Worm (Caenorhabditis elegans) whole organism, L1 larva: ENCODE measurements around the gene asm-1.
"Not testable (repeated sequence)": the region's sequence is repeated elsewhere in the genome, so short reads cannot be mapped to it uniquely, and the experiment has no call there.

Experiments
- C04F5.9 ChIP-seq: sonication (generic microtip); optimal IDR thresholded peaks from 2 replicates; lab custom pipeline; 2016; ENCODE audit warnings: missing genetic modification characterization, missing compliant biosample characterization
- aha-1 ChIP-seq: fragments of 150-350 bp; optimal IDR thresholded peaks from 2 replicates; lab custom pipeline; 2014; ENCODE audit warnings: missing biosample characterization, missing genetic modification characterization
- aly-2 ChIP-seq: fragments of 150-350 bp; optimal IDR thresholded peaks from 2 replicates; lab custom pipeline; 2014; ENCODE audit warnings: missing biosample characterization, missing genetic modification characterization
- blmp-1 ChIP-seq: fragments of 150-350 bp; optimal IDR thresholded peaks from 2 replicates; lab custom pipeline; 2014; ENCODE audit warnings: missing biosample characterization, missing genetic modification characterization
- ceh-63 ChIP-seq: fragments of 200-800 bp; sonication (Bioruptor generic); optimal IDR thresholded peaks from 2 replicates; lab custom pipeline; 2018; ENCODE audit warnings: mild to moderate bottlenecking, missing genetic modification characterization, missing compliant biosample characterization
- ceh-88 ChIP-seq: fragments of 200-800 bp; sonication (Bioruptor generic); IDR thresholded peaks from 2 replicates; pipeline ENCODE4 v1.3.6; 2022; ENCODE audit warnings: missing genetic modification characterization, missing compliant biosample characterization
- ceh-90 ChIP-seq: sonication (generic microtip); optimal IDR thresholded peaks from 2 replicates; lab custom pipeline; 2016; ENCODE audit warnings: missing genetic modification characterization, missing compliant biosample characterization
- ces-1 ChIP-seq: fragments of 150-350 bp; optimal IDR thresholded peaks from 2 replicates; lab custom pipeline; 2014; ENCODE audit warnings: missing biosample characterization, missing genetic modification reagents, missing genetic modification characterization
- dsc-1 ChIP-seq: sonication (generic microtip); optimal IDR thresholded peaks from 2 replicates; lab custom pipeline; 2016; ENCODE audit warnings: mild to moderate bottlenecking, missing genetic modification characterization, missing compliant biosample characterization
- efl-1 ChIP-seq, 4 experiments: fragments of 150-350 bp; optimal IDR thresholded peaks in 3 of 4; peaks in 1 of 4; 1 replicate in 1 of 4; 2 replicates in 3 of 4; lab custom pipeline; 2014; ENCODE audit warnings: missing biosample characterization in 2 of 4, missing genetic modification characterization in 2 of 4, missing genetic modification reagents in 2 of 4
- efl-3 ChIP-seq: fragments of 200-800 bp; sonication (Bioruptor generic); optimal IDR thresholded peaks from 2 replicates; lab custom pipeline; 2018; ENCODE audit warnings: mild to moderate bottlenecking, missing genetic modification characterization, missing compliant biosample characterization
- ets-5 ChIP-seq: fragments of 200-800 bp; sonication (Bioruptor generic); IDR thresholded peaks from 2 replicates; pipeline ENCODE4 v1.3.6; 2022; ENCODE audit warnings: missing genetic modification characterization, missing compliant biosample characterization
- fkh-4 ChIP-seq: sonication (generic microtip); optimal IDR thresholded peaks from 2 replicates; lab custom pipeline; 2016; ENCODE audit warnings: missing compliant biosample characterization, missing genetic modification characterization, borderline replicate concordance
- fos-1 ChIP-seq: fragments of 150-350 bp; optimal IDR thresholded peaks from 2 replicates; lab custom pipeline; 2014; ENCODE audit warnings: missing biosample characterization, missing genetic modification characterization
- hlh-17 ChIP-seq: fragments of 200-800 bp; sonication (Bioruptor generic); optimal IDR thresholded peaks from 2 replicates; lab custom pipeline; 2018; ENCODE audit warnings: missing genetic modification characterization, mild to moderate bottlenecking, missing compliant biosample characterization, moderate library complexity, borderline replicate concordance
- hlh-4 ChIP-seq: sonication (generic microtip); optimal IDR thresholded peaks from 2 replicates; lab custom pipeline; 2016; ENCODE audit warnings: mild to moderate bottlenecking, missing genetic modification characterization, missing compliant biosample characterization
- hpl-2 ChIP-seq: fragments of 150-350 bp; optimal IDR thresholded peaks from 2 replicates; lab custom pipeline; 2014; ENCODE audit warnings: missing biosample characterization, missing genetic modification reagents, missing genetic modification characterization
- lin-15B ChIP-seq: fragments of 150-350 bp; sonication (generic microtip); optimal IDR thresholded peaks from 3 replicates; lab custom pipeline; 2014; ENCODE audit warnings: missing biosample characterization, missing genetic modification characterization
- lin-35 ChIP-seq, 2 experiments: fragments of 150-350 bp; optimal IDR thresholded peaks; 2 replicates each; lab custom pipeline; 2014; ENCODE audit warnings: missing biosample characterization in 2 of 2, missing genetic modification characterization in 2 of 2, missing genetic modification reagents in 2 of 2
- mdl-1 ChIP-seq, 2 experiments: fragments of 150-350 bp; optimal IDR thresholded peaks; 2 replicates each; lab custom pipeline; 2014 to 2017; ENCODE audit warnings: missing biosample characterization in 2 of 2, missing genetic modification characterization in 2 of 2, inconsistent platforms in 1 of 2
- mef-2 ChIP-seq: fragments of 150-350 bp; optimal IDR thresholded peaks from 2 replicates; lab custom pipeline; 2014; ENCODE audit warnings: missing biosample characterization, missing genetic modification characterization
- nhr-28 ChIP-seq: fragments of 150-350 bp; optimal IDR thresholded peaks from 2 replicates; lab custom pipeline; 2014; ENCODE audit warnings: missing biosample characterization, missing genetic modification characterization
- nhr-71 ChIP-seq: sonication (generic microtip); optimal IDR thresholded peaks from 2 replicates; lab custom pipeline; 2016; ENCODE audit warnings: mild to moderate bottlenecking, missing genetic modification characterization, moderate library complexity, missing compliant biosample characterization
- nhr-76 ChIP-seq: sonication (generic microtip); optimal IDR thresholded peaks from 2 replicates; lab custom pipeline; 2017; ENCODE audit warnings: missing biosample characterization, missing genetic modification characterization
- nhr-77 ChIP-seq: fragments of 150-350 bp; optimal IDR thresholded peaks from 2 replicates; lab custom pipeline; 2014; ENCODE audit warnings: missing biosample characterization, missing genetic modification characterization
- nhr-84 ChIP-seq: sonication (generic microtip); optimal IDR thresholded peaks from 2 replicates; lab custom pipeline; 2017; ENCODE audit warnings: missing biosample characterization, missing genetic modification characterization
- pag-3 ChIP-seq: sonication (generic microtip); optimal IDR thresholded peaks from 2 replicates; lab custom pipeline; 2017; ENCODE audit warnings: missing genetic modification characterization, mild to moderate bottlenecking, missing compliant biosample characterization, antibody characterized with exemption, borderline replicate concordance; ENCODE audit not compliant: insufficient read depth
- rnt-1 ChIP-seq: sonication (generic microtip); optimal IDR thresholded peaks from 2 replicates; lab custom pipeline; 2016; ENCODE audit warnings: mild to moderate bottlenecking, missing genetic modification characterization, moderate library complexity, missing compliant biosample characterization
- snu-23 ChIP-seq: sonication (generic microtip); optimal IDR thresholded peaks from 2 replicates; lab custom pipeline; 2016; ENCODE audit warnings: missing genetic modification characterization, missing compliant biosample characterization
- sptf-1 ChIP-seq: fragments of 150-350 bp; optimal IDR thresholded peaks from 2 replicates; lab custom pipeline; 2014; ENCODE audit warnings: missing biosample characterization, missing genetic modification characterization
- tbx-2 ChIP-seq: sonication (generic microtip); optimal IDR thresholded peaks from 2 replicates; lab custom pipeline; 2016; ENCODE audit warnings: missing genetic modification characterization, missing compliant biosample characterization
- unc-130 ChIP-seq: fragments of 150-350 bp; optimal IDR thresholded peaks from 2 replicates; lab custom pipeline; 2017; ENCODE audit warnings: missing biosample characterization, missing genetic modification characterization, inconsistent platforms
- unc-30 ChIP-seq: sonication (generic microtip); optimal IDR thresholded peaks from 2 replicates; lab custom pipeline; 2017; ENCODE audit warnings: missing biosample characterization, missing genetic modification characterization
- unc-86 ChIP-seq: sonication (generic microtip); optimal IDR thresholded peaks from 2 replicates; lab custom pipeline; 2016; ENCODE audit warnings: missing genetic modification characterization, missing compliant biosample characterization
- ztf-11 ChIP-seq, 2 experiments: sonication (generic microtip); optimal IDR thresholded peaks; 2 replicates each; lab custom pipeline; 2016 to 2017; ENCODE audit warnings: missing genetic modification characterization in 2 of 2, missing biosample characterization in 1 of 2, missing compliant biosample characterization in 1 of 2

asm-1 gene

DNA sequence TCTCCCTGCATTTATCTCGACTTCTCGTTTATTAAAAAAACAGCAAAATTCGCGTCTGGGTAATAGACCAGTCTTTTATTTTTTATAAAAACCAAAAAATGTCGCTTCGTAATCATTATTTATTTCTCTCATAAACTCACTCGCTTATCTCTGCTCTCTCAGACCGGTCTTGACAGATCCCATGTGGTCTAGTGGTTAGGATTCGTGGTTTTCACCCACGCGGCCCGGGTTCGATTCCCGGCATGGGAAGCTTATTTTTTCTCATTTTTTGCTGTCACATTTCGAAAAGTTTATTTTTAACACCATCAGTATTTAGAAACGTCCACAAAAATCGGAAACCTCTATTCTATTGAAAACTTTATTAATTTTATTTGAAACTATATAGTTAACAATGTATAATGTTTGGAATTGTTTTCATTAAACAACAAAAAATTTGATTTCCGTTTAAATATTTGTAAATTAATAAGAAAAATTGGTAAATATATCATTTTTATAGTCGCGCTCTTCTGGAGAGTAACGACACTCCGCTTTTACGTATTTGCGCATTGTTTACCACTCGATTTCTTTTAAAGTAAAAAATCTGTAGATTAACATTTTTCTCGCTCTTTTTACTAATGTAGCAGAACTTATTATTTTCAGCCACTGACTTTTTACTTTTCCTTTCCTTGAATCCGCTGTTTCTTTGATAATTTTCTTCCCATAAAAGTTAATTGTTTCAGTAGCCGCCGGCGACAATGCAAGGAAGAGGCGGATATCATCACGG lies 11.7 kb upstream of the asm-1 start, which contains the start of gene hrpl-1 (continued):
- TF ChIP-seq lin-15B (tag; lab: Kevin White, UChicago) (no peak), ceh-90 (no peak), unc-86 (tag; lab: Kevin White, UChicago) (no peak), nhr-28 (tag; lab: Kevin White, UChicago) (no peak), aha-1 (tag; lab: Kevin White, UChicago) (no peak), hlh-17 (no peak), ets-5 (GFP tag; lab: Robert Waterston, UW) (no peak), ceh-88 (GFP tag; lab: Robert Waterston, UW) (no peak), hlh-4 (tag; lab: Kevin White, UChicago) (no peak), sptf-1 (tag; lab: Kevin White, UChicago) (no peak), unc-30 (tag; lab: Kevin White, UChicago) (no peak), tbx-2 (no peak), mdl-1 (tag; optimal IDR thresholded peaks at IDR 0.05; lab: Kevin White, UChicago) (peak in 1 of 2 experiments; percentile 26), snu-23 (GFP tag; lab: Kevin White, UChicago) (peak; percentile 52), hpl-2 (no peak), ces-1 (GFP tag; lab: Kevin White, UChicago) (no peak), rnt-1 (tag; lab: Kevin White, UChicago) (peak; percentile 47), dsc-1 (tag; lab: Kevin White, UChicago) (peak; percentile 48), nhr-71 (tag; lab: Kevin White, UChicago) (peak; percentile 58), nhr-77 (tag; lab: Kevin White, UChicago) (no peak), nhr-84 (tag; lab: Kevin White, UChicago) (no peak), blmp-1 (tag; lab: Kevin White, UChicago) (peak; percentile 42), efl-1 (optimal IDR thresholded peaks at IDR 0.05; lab: Kevin White, UChicago) (peak in 1 of 2 experiments; percentile 39), efl-1 (GFP tag; optimal IDR thresholded peaks at IDR 0.05 in 1 of 2; lab: Kevin White, UChicago) (peak; percentile 56 to 67), fos-1 (tag; lab: Kevin White, UChicago) (no peak), lin-35 (GFP tag; optimal IDR thresholded peaks at IDR 0.05; lab: Kevin White, UChicago) (peak in 1 of 2 experiments; percentile 74), unc-130 (no peak), C04F5.9 (tag; lab: Kevin White, UChicago) (no peak), aly-2 (no peak), ztf-11 (tag; optimal IDR thresholded peaks at IDR 0.05; lab: Kevin White, UChicago) (no peak), mef-2 (no peak), ceh-63 (no peak), pag-3 (no peak)

DNA sequence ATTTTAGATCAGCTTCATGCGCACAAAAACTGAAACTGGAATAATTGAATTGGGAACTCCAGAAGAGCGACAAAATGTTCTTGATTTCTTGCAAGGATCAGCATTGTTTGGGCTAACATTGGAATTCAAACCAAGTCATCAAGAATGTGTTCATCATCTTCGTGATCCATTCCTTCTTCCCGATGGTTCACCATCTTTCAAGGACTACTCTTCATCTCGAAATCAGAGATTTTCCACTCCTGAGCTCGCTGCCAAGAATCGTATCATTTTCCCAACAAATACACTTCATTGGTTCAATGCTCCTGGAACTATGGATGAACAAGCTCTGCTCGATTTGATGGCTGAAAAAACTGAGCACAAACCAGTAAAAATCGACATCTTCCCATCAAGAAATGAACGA lies 9.2 kb upstream of the asm-1 start:
- TF ChIP-seq fkh-4 (tag; lab: Kevin White, UChicago) = no peak
- no peak for TF ChIP-seq ceh-63

DNA sequence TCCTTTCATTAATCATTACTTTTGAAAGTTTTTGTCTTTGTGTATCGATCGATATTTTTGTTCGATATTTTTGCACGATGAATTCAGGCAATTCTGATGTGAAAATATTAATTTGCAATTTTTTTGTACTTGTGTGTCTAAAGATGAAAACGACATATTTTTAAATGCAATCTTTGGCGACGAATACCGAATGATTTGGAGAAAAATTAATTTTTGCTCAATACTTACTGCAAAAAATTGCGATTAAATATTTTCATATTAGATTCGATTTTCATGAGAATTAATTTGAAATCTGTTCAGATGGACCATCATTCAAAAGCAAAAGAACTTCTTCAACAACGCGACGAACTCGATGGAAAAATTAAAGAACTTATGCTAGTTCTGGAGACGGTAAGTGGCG lies 8.1 kb upstream of the asm-1 start, which contains the start of gene psmd-9:
Gene psmd-9, plus strand, starts transcription at position 301 of the 400 bp plus-strand sequence.
- TF ChIP-seq nhr-77 (tag; lab: Kevin White, UChicago) (no peak), efl-1 (optimal IDR thresholded peaks at IDR 0.05; lab: Kevin White, UChicago) (no peak), efl-1 (GFP tag; optimal IDR thresholded peaks at IDR 0.05 in 1 of 2; lab: Kevin White, UChicago) (peak in 1 of 2 experiments; percentile 22), nhr-76 (tag; lab: Kevin White, UChicago) (no peak), ceh-63 (no peak)

DNA sequence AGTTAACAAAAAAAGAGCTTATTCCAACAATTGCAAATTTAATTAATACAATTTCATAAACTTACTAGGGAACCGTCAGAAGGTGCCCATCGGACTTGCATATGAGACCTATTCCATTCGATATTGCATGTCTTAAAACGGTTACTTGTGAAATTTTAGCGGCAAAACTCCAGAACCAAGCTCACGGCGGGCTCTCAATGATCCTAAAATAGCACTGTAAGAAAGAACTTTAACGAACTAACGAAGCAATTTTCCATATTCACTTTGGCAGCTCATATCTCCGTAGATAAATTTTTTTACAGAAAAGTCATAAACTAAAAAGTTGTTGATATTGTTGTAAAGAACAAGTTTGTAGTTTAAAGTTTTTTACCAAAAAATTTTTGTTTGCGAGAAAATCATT lies 2.2 kb upstream of the asm-1 start, which contains the start of gene B0252.3:
Gene B0252.3, minus strand, starts transcription at position 101 of the 400 bp plus-strand sequence.
- TF ChIP-seq aly-2; efl-3 (GFP tag; lab: Kevin White, UChicago); rnt-1 (tag; lab: Kevin White, UChicago): not testable (repeated sequence)
